Fruit fly (Drosophila melanogaster): ENCODE data around the gene arm.

Gene arm

DNA sequence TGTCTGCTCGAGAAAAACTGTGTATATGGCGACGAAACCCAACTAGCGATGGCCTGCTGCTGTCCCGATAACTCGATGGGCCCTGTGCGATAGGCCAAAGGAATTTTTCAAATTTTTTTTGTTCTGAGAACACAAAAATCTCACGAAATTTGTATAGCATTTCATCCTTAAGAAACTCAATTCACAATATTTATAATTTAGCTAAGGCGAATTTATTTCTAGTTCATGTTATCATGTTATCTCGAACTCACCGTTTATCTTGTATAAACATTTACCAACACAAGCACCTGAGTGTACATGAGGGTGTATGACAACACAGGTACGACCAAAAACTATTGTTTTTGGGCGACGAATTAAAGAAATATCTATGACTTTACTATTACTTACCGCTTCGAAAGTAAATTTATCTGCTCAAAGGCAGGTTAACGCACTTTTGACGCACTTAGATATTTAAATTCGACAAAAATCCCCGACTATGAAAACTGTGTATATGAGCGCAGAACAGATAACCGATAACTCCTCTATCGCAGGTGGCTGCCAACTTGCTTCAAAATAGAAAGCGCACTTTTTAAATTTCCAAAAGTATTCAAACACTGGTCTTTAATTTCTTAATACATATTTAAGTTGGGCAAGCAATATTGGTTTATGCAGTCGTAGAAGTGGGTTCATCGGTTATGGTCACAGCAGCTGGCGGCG is at the start of gene arm:
Gene arm, minus strand, starts transcription at position 524 of the 696 bp plus-strand sequence.
- peak; percentile 35 for TF ChIP-seq toe (GFP tag; optimal IDR thresholded peaks at IDR 0.05)
- TF ChIP-seq CG11617 (GFP tag; optimal IDR thresholded peaks at IDR 0.05): peak; percentile 41
- TF ChIP-seq Crg-1 (GFP tag; optimal IDR thresholded peaks at IDR 0.05): peak; percentile 56
- peak; percentile 49 for TF ChIP-seq Mnt (GFP tag; optimal IDR thresholded peaks at IDR 0.05)
- no peak for TF ChIP-seq pad (GFP tag; optimal IDR thresholded peaks at IDR 0.05)
- peak; percentile 11 for TF ChIP-seq bab1 (GFP tag; optimal IDR thresholded peaks at IDR 0.05)
- TF ChIP-seq CG12768 (GFP tag; optimal IDR thresholded peaks at IDR 0.05): no peak
- peak; percentile 14 for TF ChIP-seq CG7101 (tag; optimal IDR thresholded peaks at IDR 0.05)
- no peak for TF ChIP-seq CG7045 (GFP tag; optimal IDR thresholded peaks at IDR 0.05)
- peak; percentile 56 for TF ChIP-seq CG1620 (GFP tag; optimal IDR thresholded peaks at IDR 0.05)

DNA sequence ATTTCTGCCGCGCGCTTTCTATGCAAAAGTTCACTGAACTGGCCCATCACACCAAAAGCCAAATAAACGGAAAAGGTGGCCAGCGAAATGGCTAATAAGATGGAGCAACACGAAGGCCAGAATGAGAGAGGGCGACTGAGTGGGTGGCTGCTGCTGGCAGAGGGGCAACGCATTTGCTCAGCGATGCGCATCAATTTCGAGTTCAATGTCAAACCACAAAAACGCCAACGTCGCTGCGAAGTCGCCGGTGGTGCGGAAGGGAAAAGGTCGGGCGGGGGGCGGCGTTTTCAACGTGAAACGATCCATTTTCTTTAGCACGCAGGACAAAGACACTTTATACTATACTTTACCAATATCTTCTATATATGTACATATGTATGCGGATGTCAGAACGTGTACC is 49.2 kb upstream of the arm start:
- no peak for TF ChIP-seq CG33017 (tag; optimal IDR thresholded peaks at IDR 0.05)
- no peak for TF ChIP-seq kay (GFP tag; ENCODE audit: borderline replicate concordance)
- no peak for TF ChIP-seq ovo (GFP tag; optimal IDR thresholded peaks at IDR 0.05)
- TF ChIP-seq CG1620 (GFP tag; optimal IDR thresholded peaks at IDR 0.05): no peak
- no peak for TF ChIP-seq tj (GFP tag; optimal IDR thresholded peaks at IDR 0.05)
- TF ChIP-seq cnc (optimal IDR thresholded peaks at IDR 0.05): no peak
- TF ChIP-seq CG11617 (GFP tag; optimal IDR thresholded peaks at IDR 0.05): no peak
- TF ChIP-seq pad (GFP tag; optimal IDR thresholded peaks at IDR 0.05): no peak
- no peak for TF ChIP-seq Mnt (GFP tag; optimal IDR thresholded peaks at IDR 0.05)
- TF ChIP-seq Clk (GFP tag; optimal IDR thresholded peaks at IDR 0.05): no peak
- no peak for TF ChIP-seq Hr96 (GFP tag; optimal IDR thresholded peaks at IDR 0.05)
- TF ChIP-seq bab1 (GFP tag; optimal IDR thresholded peaks at IDR 0.05): no peak
- TF ChIP-seq CG7045 (GFP tag; optimal IDR thresholded peaks at IDR 0.05): no peak
- no peak for TF ChIP-seq CG14711 (tag; optimal IDR thresholded peaks at IDR 0.05)
- TF ChIP-seq CG5204 (GFP tag; optimal IDR thresholded peaks at IDR 0.05): no peak
- no peak for TF ChIP-seq Crg-1 (GFP tag; optimal IDR thresholded peaks at IDR 0.05)
- no peak for TF ChIP-seq toe (GFP tag; optimal IDR thresholded peaks at IDR 0.05)
- no peak for TF ChIP-seq cic (GFP tag; optimal IDR thresholded peaks at IDR 0.05)
- no peak for TF ChIP-seq CG12768 (GFP tag; optimal IDR thresholded peaks at IDR 0.05)

dm6 chrX:1948508-1949065 is 48.1 kb upstream of the arm start:
- TF ChIP-seq cic (GFP tag; optimal IDR thresholded peaks at IDR 0.05) (no peak), Crg-1 (GFP tag; optimal IDR thresholded peaks at IDR 0.05) (peak; percentile 9), CG7101 (tag; optimal IDR thresholded peaks at IDR 0.05) (peak; percentile 79), CG14711 (tag; optimal IDR thresholded peaks at IDR 0.05) (peak; percentile 77), CG33017 (tag; optimal IDR thresholded peaks at IDR 0.05) (peak; percentile 16), CG11617 (GFP tag; optimal IDR thresholded peaks at IDR 0.05) (peak; percentile 26), pad (GFP tag; optimal IDR thresholded peaks at IDR 0.05) (peak; percentile 48), tj (GFP tag; optimal IDR thresholded peaks at IDR 0.05) (peak; percentile 39), bab1 (GFP tag; optimal IDR thresholded peaks at IDR 0.05) (peak; percentile 89), CG7045 (GFP tag; optimal IDR thresholded peaks at IDR 0.05) (peak; percentile 8), kay (GFP tag; ENCODE audit: borderline replicate concordance) (no peak)

dm6 chrX:1947900-1948374 is 47.5 kb upstream of the arm start:
- TF ChIP-seq CG1620 (GFP tag; optimal IDR thresholded peaks at IDR 0.05): no peak
- no peak for TF ChIP-seq bab1 (GFP tag; optimal IDR thresholded peaks at IDR 0.05)
- TF ChIP-seq ovo (GFP tag; optimal IDR thresholded peaks at IDR 0.05): no peak
- TF ChIP-seq toe (GFP tag; optimal IDR thresholded peaks at IDR 0.05): no peak
- TF ChIP-seq Crg-1 (GFP tag; optimal IDR thresholded peaks at IDR 0.05): no peak
- TF ChIP-seq CG5204 (GFP tag; optimal IDR thresholded peaks at IDR 0.05): no peak
- TF ChIP-seq pad (GFP tag; optimal IDR thresholded peaks at IDR 0.05): no peak
- no peak for TF ChIP-seq CG7045 (GFP tag; optimal IDR thresholded peaks at IDR 0.05)
- peak; percentile 52 for TF ChIP-seq kay (GFP tag; ENCODE audit: borderline replicate concordance)
- TF ChIP-seq Mnt (GFP tag; optimal IDR thresholded peaks at IDR 0.05): no peak
- no peak for TF ChIP-seq CG33017 (tag; optimal IDR thresholded peaks at IDR 0.05)
- no peak for TF ChIP-seq CG11617 (GFP tag; optimal IDR thresholded peaks at IDR 0.05)
- no peak for TF ChIP-seq Hr96 (GFP tag; optimal IDR thresholded peaks at IDR 0.05)
- TF ChIP-seq CG7101 (tag; optimal IDR thresholded peaks at IDR 0.05): no peak
- TF ChIP-seq tj (GFP tag; optimal IDR thresholded peaks at IDR 0.05): peak; percentile 66
- no peak for TF ChIP-seq cnc (optimal IDR thresholded peaks at IDR 0.05)
- no peak for TF ChIP-seq Clk (GFP tag; optimal IDR thresholded peaks at IDR 0.05)

DNA sequence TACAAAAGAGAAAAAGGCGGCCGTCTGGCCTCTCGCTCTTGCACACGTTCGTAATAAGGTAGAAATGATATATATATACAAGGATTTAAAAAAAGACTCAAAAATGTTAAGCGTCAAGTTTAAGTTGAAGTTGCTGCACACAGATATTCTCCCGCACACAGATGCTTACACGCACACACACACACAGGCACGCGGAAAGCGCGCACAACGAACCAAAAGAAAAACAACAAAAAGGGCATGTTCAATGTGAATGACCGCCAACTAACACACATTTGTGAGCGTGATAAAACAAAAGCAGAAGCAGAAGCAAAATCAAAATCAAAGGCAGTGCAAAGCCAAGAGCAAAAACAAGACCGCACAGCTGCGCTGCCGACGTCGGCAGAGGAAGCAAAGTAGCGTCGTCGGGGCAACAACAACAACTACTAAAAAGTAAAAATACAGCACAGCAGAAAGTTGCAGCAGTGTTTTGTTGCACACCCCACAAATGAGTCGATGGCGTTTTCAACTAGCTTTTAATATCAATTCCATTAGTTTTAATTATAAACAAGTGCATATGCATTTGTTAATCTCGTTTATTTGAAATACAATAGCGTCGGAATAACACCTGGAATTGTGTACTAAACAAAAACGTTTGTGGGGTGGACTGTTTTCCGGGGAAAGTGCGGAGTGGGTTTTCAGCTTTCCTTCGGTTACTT is 46.9 kb upstream of the arm start:
- TF ChIP-seq ovo (GFP tag; optimal IDR thresholded peaks at IDR 0.05): no peak
- TF ChIP-seq tj (GFP tag; optimal IDR thresholded peaks at IDR 0.05): peak; percentile 85
- peak; percentile 76 for TF ChIP-seq Crg-1 (GFP tag; optimal IDR thresholded peaks at IDR 0.05)
- peak; percentile 92 for TF ChIP-seq CG7101 (tag; optimal IDR thresholded peaks at IDR 0.05)
- peak; percentile 83 for TF ChIP-seq CG12768 (GFP tag; optimal IDR thresholded peaks at IDR 0.05)
- peak; percentile 45 for TF ChIP-seq Clk (GFP tag; optimal IDR thresholded peaks at IDR 0.05)
- TF ChIP-seq cic (GFP tag; optimal IDR thresholded peaks at IDR 0.05): no peak
- peak; percentile 56 for TF ChIP-seq CG5204 (GFP tag; optimal IDR thresholded peaks at IDR 0.05)
- peak; percentile 67 for TF ChIP-seq CG7045 (GFP tag; optimal IDR thresholded peaks at IDR 0.05)
- TF ChIP-seq CG14711 (tag; optimal IDR thresholded peaks at IDR 0.05): peak; percentile 91
- TF ChIP-seq kay (GFP tag; ENCODE audit: borderline replicate concordance): no peak
- TF ChIP-seq CG33017 (tag; optimal IDR thresholded peaks at IDR 0.05): peak; percentile 88
- TF ChIP-seq cnc (optimal IDR thresholded peaks at IDR 0.05): no peak
- TF ChIP-seq CG1620 (GFP tag; optimal IDR thresholded peaks at IDR 0.05): peak; percentile 74
- peak; percentile 75 for TF ChIP-seq CG11617 (GFP tag; optimal IDR thresholded peaks at IDR 0.05)
- peak; percentile 95 for TF ChIP-seq bab1 (GFP tag; optimal IDR thresholded peaks at IDR 0.05)
- TF ChIP-seq pad (GFP tag; optimal IDR thresholded peaks at IDR 0.05): peak; percentile 83
- TF ChIP-seq Hr96 (GFP tag; optimal IDR thresholded peaks at IDR 0.05): peak; percentile 53
- peak; percentile 35 for TF ChIP-seq Mnt (GFP tag; optimal IDR thresholded peaks at IDR 0.05)
- no peak for TF ChIP-seq toe (GFP tag; optimal IDR thresholded peaks at IDR 0.05)

All from whole organism, adult.